Worm (Caenorhabditis elegans) whole organism, young adult: ENCODE data around the gene clec-199.
"Not testable (repeated sequence)": the region's sequence is repeated elsewhere in the genome, so short reads cannot be mapped to it uniquely, and the experiment has no call there.

Experiments
- B0261.1 ChIP-seq: sonication (generic microtip); optimal IDR thresholded peaks from 2 replicates; lab custom pipeline; 2016; ENCODE audit warnings: mild to moderate bottlenecking, missing genetic modification characterization, moderate library complexity, missing compliant biosample characterization
- F57C9.4 ChIP-seq: sonication (generic microtip); optimal IDR thresholded peaks from 2 replicates; lab custom pipeline; 2017; ENCODE audit warnings: mild to moderate bottlenecking, missing genetic modification characterization, missing compliant biosample characterization
- ama-1 ChIP-seq, 3 experiments: fragments of 150-350 bp in 1 of 3; sonication (generic microtip) in 2 of 3; optimal IDR thresholded peaks; 2 replicates each; lab custom pipeline; 2014 to 2018; ENCODE audit warnings: missing biosample characterization in 2 of 3, missing genetic modification characterization in 2 of 3, missing genetic modification reagents in 2 of 3
- aptf-2 ChIP-seq: fragments of 200-800 bp; sonication (Bioruptor generic); conservative IDR thresholded peaks from 2 replicates; pipeline ENCODE4 v1.3.6; 2022; ENCODE audit warnings: missing genetic modification reagents, missing genetic modification characterization, missing compliant biosample characterization
- athp-1 ChIP-seq: sonication (generic microtip); optimal IDR thresholded peaks from 2 replicates; lab custom pipeline; 2017; ENCODE audit warnings: mild to moderate bottlenecking, missing genetic modification characterization, missing compliant biosample characterization
- attf-5 ChIP-seq: fragments of 200-800 bp; sonication (Bioruptor generic); optimal IDR thresholded peaks from 2 replicates; lab custom pipeline; 2018; ENCODE audit warnings: mild to moderate bottlenecking, missing genetic modification characterization, missing compliant biosample characterization
- bed-2 ChIP-seq: fragments of 200-800 bp; sonication (Bioruptor generic); IDR thresholded peaks from 2 replicates; pipeline ENCODE4 v1.3.6; 2022; ENCODE audit warnings: missing genetic modification reagents, missing genetic modification characterization, missing compliant biosample characterization
- ceh-100 ChIP-seq: fragments of 200-800 bp; sonication (Bioruptor generic); IDR thresholded peaks from 2 replicates; pipeline ENCODE4 v1.3.6; 2022; ENCODE audit warnings: missing genetic modification reagents, missing genetic modification characterization, missing compliant biosample characterization
- ceh-27 ChIP-seq: fragments of 200-800 bp; sonication (Bioruptor generic); optimal IDR thresholded peaks from 2 replicates; lab custom pipeline; 2018; ENCODE audit warnings: mild to moderate bottlenecking, missing genetic modification characterization, moderate library complexity, missing compliant biosample characterization
- ceh-40 ChIP-seq: fragments of 200-800 bp; sonication (Bioruptor generic); IDR thresholded peaks from 2 replicates; pipeline ENCODE4 v1.3.6; 2022; ENCODE audit warnings: missing genetic modification characterization, missing compliant biosample characterization
- ceh-58 ChIP-seq: fragments of 200-800 bp; sonication (Bioruptor generic); IDR thresholded peaks from 2 replicates; pipeline ENCODE4 v1.3.6; 2022; ENCODE audit warnings: missing genetic modification characterization, missing compliant biosample characterization
- ets-4 ChIP-seq: fragments of 200-800 bp; sonication (Bioruptor generic); optimal IDR thresholded peaks from 2 replicates; lab custom pipeline; 2018; ENCODE audit warnings: mild to moderate bottlenecking, missing genetic modification characterization, missing compliant biosample characterization
- gei-17 ChIP-seq: fragments of 200-800 bp; sonication (Bioruptor generic); optimal IDR thresholded peaks from 2 replicates; lab custom pipeline; 2018; ENCODE audit warnings: mild to moderate bottlenecking, missing genetic modification characterization, missing compliant biosample characterization
- hlh-12 ChIP-seq: sonication (generic microtip); optimal IDR thresholded peaks from 2 replicates; lab custom pipeline; 2016; ENCODE audit warnings: missing genetic modification characterization, missing compliant biosample characterization
- hmg-20 ChIP-seq: fragments of 200-800 bp; sonication (Bioruptor generic); IDR thresholded peaks from 2 replicates; pipeline ENCODE4 v1.3.6; 2022; ENCODE audit warnings: missing genetic modification reagents, missing genetic modification characterization, missing compliant biosample characterization
- hsf-1 ChIP-seq: fragments of 200-800 bp; sonication (Bioruptor generic); IDR thresholded peaks from 2 replicates; pipeline ENCODE4 v1.3.6; 2022; ENCODE audit warnings: missing genetic modification reagents, missing genetic modification characterization, missing compliant biosample characterization
- lin-35 ChIP-seq, 3 experiments: fragments of 150-350 bp in 2 of 3; sonication (generic microtip) in 1 of 3; optimal IDR thresholded peaks; 2 replicates each; lab custom pipeline; 2014 to 2018; ENCODE audit warnings: missing biosample characterization in 3 of 3, missing genetic modification characterization in 3 of 3, missing genetic modification reagents in 3 of 3
- lin-54 ChIP-seq: fragments of 200-800 bp; sonication (Bioruptor generic); optimal IDR thresholded peaks from 2 replicates; lab custom pipeline; 2018; ENCODE audit warnings: mild to moderate bottlenecking, missing genetic modification characterization, missing compliant biosample characterization
- lsl-1 ChIP-seq: fragments of 200-800 bp; sonication (Bioruptor generic); optimal IDR thresholded peaks from 2 replicates; lab custom pipeline; 2018; ENCODE audit warnings: mild to moderate bottlenecking, missing genetic modification characterization, moderate library complexity, missing compliant biosample characterization
- madf-10 ChIP-seq: sonication (generic microtip); optimal IDR thresholded peaks from 2 replicates; lab custom pipeline; 2016; ENCODE audit warnings: mild to moderate bottlenecking, missing genetic modification characterization, missing compliant biosample characterization
- mcd-1 ChIP-seq: fragments of 200-800 bp; sonication (Bioruptor generic); IDR thresholded peaks from 2 replicates; pipeline ENCODE4 v1.3.6; 2022; ENCODE audit warnings: missing genetic modification reagents, missing genetic modification characterization, missing compliant biosample characterization
- nfya-1 ChIP-seq: sonication (generic microtip); optimal IDR thresholded peaks from 2 replicates; lab custom pipeline; 2017; ENCODE audit warnings: antibody characterized with exemption, missing compliant biosample characterization, missing genetic modification characterization, borderline replicate concordance; ENCODE audit not compliant: insufficient read depth
- nfya-2 ChIP-seq: fragments of 200-800 bp; sonication (Bioruptor generic); IDR thresholded peaks from 2 replicates; pipeline ENCODE4 v1.3.6; 2022; ENCODE audit warnings: missing genetic modification reagents, missing genetic modification characterization, missing compliant biosample characterization
- nhr-120 ChIP-seq: fragments of 200-800 bp; sonication (Bioruptor generic); IDR thresholded peaks from 2 replicates; pipeline ENCODE4 v1.3.6; 2022; ENCODE audit warnings: missing genetic modification characterization, missing compliant biosample characterization
- nhr-179 ChIP-seq: sonication (generic microtip); optimal IDR thresholded peaks from 2 replicates; lab custom pipeline; 2016; ENCODE audit warnings: mild to moderate bottlenecking, missing genetic modification characterization, missing compliant biosample characterization
- nhr-27 ChIP-seq: fragments of 200-800 bp; sonication (Bioruptor generic); optimal IDR thresholded peaks from 2 replicates; lab custom pipeline; 2018; ENCODE audit warnings: mild to moderate bottlenecking, missing genetic modification characterization, moderate library complexity, missing compliant biosample characterization
- nhr-90 ChIP-seq: sonication (generic microtip); optimal IDR thresholded peaks from 2 replicates; lab custom pipeline; 2016; ENCODE audit warnings: missing genotype, mild to moderate bottlenecking, missing genetic modification characterization, missing compliant biosample characterization
- rcor-1 ChIP-seq: fragments of 200-800 bp; sonication (Bioruptor generic); IDR thresholded peaks from 2 replicates; pipeline ENCODE4 v1.3.6; 2022; ENCODE audit warnings: missing genetic modification reagents, missing genetic modification characterization, missing compliant biosample characterization
- rpc-1 ChIP-seq, 2 experiments: fragments of 150-350 bp in 1 of 2; sonication (generic microtip) in 1 of 2; optimal IDR thresholded peaks; 2 replicates each; lab custom pipeline; 2014 to 2018; ENCODE audit warnings: missing biosample characterization in 1 of 2, missing genetic modification characterization in 1 of 2, missing genetic modification reagents in 1 of 2, missing genotype in 1 of 2
- sdz-38 ChIP-seq: sonication (generic microtip); optimal IDR thresholded peaks from 2 replicates; lab custom pipeline; 2016; ENCODE audit warnings: missing genotype, missing genetic modification characterization, missing compliant biosample characterization
- sea-2 ChIP-seq: fragments of 200-800 bp; sonication (Bioruptor generic); IDR thresholded peaks from 2 replicates; pipeline ENCODE4 v1.3.6; 2022; ENCODE audit warnings: missing genetic modification characterization, missing compliant biosample characterization
- snpc-1.3 ChIP-seq: sonication (generic microtip); optimal IDR thresholded peaks from 2 replicates; lab custom pipeline; 2017; ENCODE audit warnings: missing genetic modification characterization, mild to moderate bottlenecking, missing compliant biosample characterization, antibody characterized with exemption, moderate library complexity, missing genotype, missing genetic modification reagents; ENCODE audit not compliant: insufficient read depth
- somi-1 ChIP-seq: fragments of 200-800 bp; sonication (Bioruptor generic); optimal IDR thresholded peaks from 2 replicates; lab custom pipeline; 2018; ENCODE audit warnings: mild to moderate bottlenecking, missing genetic modification characterization, missing compliant biosample characterization
- tbx-9 ChIP-seq: sonication (generic microtip); optimal IDR thresholded peaks from 2 replicates; lab custom pipeline; 2016; ENCODE audit warnings: borderline replicate concordance, missing genetic modification characterization, inconsistent platforms, missing compliant biosample characterization
- tlf-1 ChIP-seq: fragments of 200-800 bp; sonication (Bioruptor generic); optimal IDR thresholded peaks from 2 replicates; lab custom pipeline; 2018; ENCODE audit warnings: mild to moderate bottlenecking, missing genetic modification characterization, missing compliant biosample characterization
- xnd-1 ChIP-seq: sonication (generic microtip); optimal IDR thresholded peaks from 2 replicates; lab custom pipeline; 2016; ENCODE audit warnings: missing genotype, missing genetic modification reagents, missing genetic modification characterization, missing compliant biosample characterization
- zim-3 ChIP-seq: sonication (generic microtip); optimal IDR thresholded peaks from 2 replicates; lab custom pipeline; 2017; ENCODE audit warnings: mild to moderate bottlenecking, missing genetic modification characterization, moderate library complexity, missing compliant biosample characterization
- ztf-18 ChIP-seq: sonication (generic microtip); optimal IDR thresholded peaks from 2 replicates; lab custom pipeline; 2016; ENCODE audit warnings: missing genotype, mild to moderate bottlenecking, missing genetic modification characterization, missing compliant biosample characterization
- ztf-6 ChIP-seq: fragments of 200-800 bp; sonication (Bioruptor generic); IDR thresholded peaks from 2 replicates; pipeline ENCODE4 v1.3.6; 2022; ENCODE audit warnings: missing genetic modification reagents, missing genetic modification characterization, missing compliant biosample characterization

clec-199 gene

DNA sequence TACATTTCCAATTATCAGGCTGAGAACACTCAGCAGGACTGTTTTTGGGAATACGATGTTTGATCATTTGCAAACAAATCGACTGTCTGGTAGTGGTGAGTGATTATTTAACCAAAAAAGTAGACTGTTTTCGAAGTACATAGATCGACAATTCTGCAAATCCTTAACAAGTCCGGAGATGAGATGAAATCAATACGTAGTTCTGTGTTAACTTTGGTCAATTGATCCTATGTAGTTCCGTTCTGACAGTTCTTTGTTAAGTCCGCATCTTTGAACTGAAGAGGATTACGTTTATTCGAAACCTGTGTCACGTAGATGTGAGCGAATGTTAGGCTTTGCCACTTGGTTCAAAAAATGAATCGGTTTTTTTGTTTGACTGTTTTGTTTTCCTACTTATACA, at the start of gene clec-199:
Gene clec-199, plus strand, starts transcription at position 301 of the 400 bp plus-strand sequence.
- TF ChIP-seq hsf-1 (GFP tag; lab: Robert Waterston, UW) (no peak), B0261.1 (tag; lab: Kevin White, UChicago) (no peak), ceh-100 (GFP tag; lab: Robert Waterston, UW) (no peak), tlf-1 (GFP tag; lab: Kevin White, UChicago) (no peak), sea-2 (GFP tag; lab: Robert Waterston, UW) (no peak), ceh-58 (GFP tag; lab: Robert Waterston, UW) (no peak), madf-10 (tag; lab: Kevin White, UChicago) (no peak)
- TF ChIP-seq, all 124 proteins: peak for 0

DNA sequence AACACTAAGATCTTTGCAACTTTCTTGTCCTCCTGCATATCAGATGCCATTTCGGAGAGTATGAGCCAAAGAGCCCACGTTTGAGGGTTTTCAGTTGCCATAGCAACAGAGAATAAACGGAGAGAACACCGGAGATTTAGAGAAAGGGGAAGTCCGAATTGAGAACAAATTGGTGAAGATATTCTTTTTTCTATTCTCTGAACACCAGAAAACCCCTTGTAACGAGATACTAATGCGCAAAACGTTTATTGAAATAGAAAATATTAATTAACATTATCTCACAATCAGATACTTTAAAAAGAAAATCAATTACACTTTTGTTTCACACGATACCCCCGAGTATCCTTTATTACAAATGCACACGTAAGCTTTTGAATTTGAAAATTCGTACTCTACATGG, 49.8 kb upstream of the clec-199 start, which contains the start of gene ifta-2:
Gene ifta-2, minus strand, starts transcription at position 101 of the 400 bp plus-strand sequence.
- no peak for TF ChIP-seq snpc-1.3
- no peak for TF ChIP-seq ztf-18 (tag; lab: Kevin White, UChicago)
- TF ChIP-seq ceh-27 (GFP tag; lab: Kevin White, UChicago), result no peak
- no peak for TF ChIP-seq lin-35 (GFP tag; optimal IDR thresholded peaks at IDR 0.05; lab: Kevin White, UChicago)
- TF ChIP-seq ets-4 (GFP tag; lab: Kevin White, UChicago), result no peak
- TF ChIP-seq attf-5, result no peak

DNA sequence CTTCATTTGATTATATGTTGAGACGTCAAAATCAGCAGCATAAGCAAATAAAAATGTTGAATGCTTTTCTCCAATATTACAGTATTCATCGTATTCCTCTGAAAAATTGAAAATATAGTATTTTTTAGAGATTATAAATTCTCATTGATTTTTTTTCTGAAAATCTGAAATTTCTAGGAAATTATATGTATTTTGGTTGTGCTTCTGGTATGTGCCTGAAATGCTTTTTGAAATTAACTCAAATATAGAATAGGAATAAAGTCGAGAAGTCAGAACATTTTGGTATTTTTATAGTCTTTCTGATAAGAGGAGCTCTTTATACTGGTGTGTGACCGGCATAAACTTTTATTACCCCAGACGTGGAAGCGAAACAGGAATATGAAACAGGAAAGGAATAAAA, 44.5 kb upstream of the clec-199 start, which contains the start of gene T28F3.8:
Gene T28F3.8, minus strand, starts transcription at position 101 of the 400 bp plus-strand sequence.
- TF ChIP-seq rcor-1 (GFP tag; lab: Robert Waterston, UW); hmg-20 (GFP tag; lab: Robert Waterston, UW); ama-1 (optimal IDR thresholded peaks at IDR 0.05; lab: Kevin White, UChicago); ama-1 (GFP tag; optimal IDR thresholded peaks at IDR 0.05; lab: Kevin White, UChicago): not testable (repeated sequence)

DNA sequence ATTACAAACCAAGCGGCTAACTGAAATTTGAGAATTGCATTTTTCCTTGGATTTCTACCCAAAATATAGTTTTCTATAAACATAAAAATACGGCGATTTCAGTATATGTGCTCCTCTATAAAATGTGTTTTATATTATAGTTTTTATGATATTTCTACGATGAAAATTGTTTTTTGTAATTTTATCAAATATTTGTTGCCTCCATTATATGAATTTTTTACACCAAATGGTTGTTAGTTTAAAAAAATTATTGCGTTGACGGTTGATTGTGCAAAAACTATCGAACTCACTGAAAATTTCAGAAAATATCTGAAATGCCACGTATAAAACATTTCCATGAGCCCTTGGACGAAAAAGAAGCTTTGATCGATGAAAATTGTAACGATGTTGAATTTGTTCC, 43.5 kb upstream of the clec-199 start, which contains the start of gene T28F3.9:
Gene T28F3.9, plus strand, starts transcription at position 301 of the 400 bp plus-strand sequence.
- TF ChIP-seq ceh-58 (GFP tag; lab: Robert Waterston, UW) (no peak), nfya-1 (tag; lab: Kevin White, UChicago) (no peak), mcd-1 (GFP tag; lab: Robert Waterston, UW) (no peak), ztf-6 (no peak), F57C9.4 (no peak), lin-54 (GFP tag; lab: Kevin White, UChicago) (no peak), rpc-1 (optimal IDR thresholded peaks at IDR 0.05; lab: Kevin White, UChicago) (no peak), rpc-1 (tag; optimal IDR thresholded peaks at IDR 0.05; lab: Kevin White, UChicago) (no peak), athp-1 (tag; lab: Kevin White, UChicago) (no peak), bed-2 (GFP tag; lab: Robert Waterston, UW) (no peak), aptf-2 (no peak), zim-3 (tag; lab: Kevin White, UChicago) (no peak), nhr-179 (tag; lab: Kevin White, UChicago) (no peak), hlh-12 (tag; lab: Kevin White, UChicago) (no peak), nhr-120 (GFP tag; lab: Robert Waterston, UW) (no peak), tlf-1 (GFP tag; lab: Kevin White, UChicago) (no peak), nhr-90 (no peak), nhr-27 (tag; lab: Kevin White, UChicago) (no peak)

DNA sequence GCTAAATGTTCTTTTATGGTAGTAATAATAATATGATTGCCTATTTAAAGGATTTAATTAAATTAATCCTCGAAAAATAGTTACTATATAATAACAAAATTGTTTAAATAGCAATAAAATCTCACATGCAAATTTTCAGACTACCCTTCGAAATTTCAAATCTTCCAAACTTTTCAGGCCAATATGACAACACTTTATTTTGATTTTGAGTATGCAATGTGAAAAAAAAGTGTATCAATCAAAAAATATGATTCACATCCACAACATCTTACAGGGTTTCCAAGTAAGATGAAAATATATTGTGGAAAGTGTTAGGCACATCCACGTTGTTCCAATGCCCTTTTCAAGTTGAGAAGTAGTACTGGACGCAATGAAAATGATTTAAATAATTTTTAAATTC, 39.8 kb upstream of the clec-199 start, which contains the start of gene snf-9:
Gene snf-9, plus strand, starts transcription at position 301 of the 400 bp plus-strand sequence.
- TF ChIP-seq lsl-1 (GFP tag; lab: Kevin White, UChicago), result no peak
- no peak for TF ChIP-seq somi-1 (GFP tag; lab: Kevin White, UChicago)
- TF ChIP-seq gei-17 (GFP tag; lab: Kevin White, UChicago), result no peak
- TF ChIP-seq nfya-2 (GFP tag; lab: Robert Waterston, UW), result no peak
- no peak for TF ChIP-seq sdz-38 (tag; lab: Kevin White, UChicago)
- no peak for TF ChIP-seq ceh-40 (GFP tag; lab: Robert Waterston, UW)
- no peak for TF ChIP-seq B0261.1 (tag; lab: Kevin White, UChicago)
- TF ChIP-seq xnd-1 (tag; lab: Kevin White, UChicago), result no peak
- no peak for TF ChIP-seq tbx-9 (tag; lab: Kevin White, UChicago)
